Worm (Caenorhabditis elegans) whole organism, mixed stage, embryonic: ENCODE results near the gene F55C12.19.

Experiments
- drap-1 ChIP-seq: fragments of 200-800 bp; sonication (Bioruptor generic); optimal IDR thresholded peaks from 3 replicates; lab custom pipeline; 2018; ENCODE audit warnings: mild to moderate bottlenecking, missing genetic modification characterization, missing compliant biosample characterization
- elt-3 ChIP-seq: fragments of 150-350 bp; optimal IDR thresholded peaks from 2 replicates; lab custom pipeline; 2014; ENCODE audit warnings: missing biosample characterization, missing genetic modification characterization
- mep-1 ChIP-seq: fragments of 150-350 bp; optimal IDR thresholded peaks from 2 replicates; lab custom pipeline; 2017; ENCODE audit warnings: missing biosample characterization, missing genetic modification reagents, missing genetic modification characterization, inconsistent platforms
- nhr-12 ChIP-seq: fragments of 150-350 bp; optimal IDR thresholded peaks from 2 replicates; lab custom pipeline; 2014; ENCODE audit warnings: missing biosample characterization, missing genetic modification characterization
- snpc-4 ChIP-seq: fragments of 150-350 bp; optimal IDR thresholded peaks from 2 replicates; lab custom pipeline; 2014; ENCODE audit warnings: missing biosample characterization, missing genetic modification characterization
- unc-39 ChIP-seq: fragments of 150-350 bp; optimal IDR thresholded peaks from 2 replicates; lab custom pipeline; 2014; ENCODE audit warnings: missing biosample characterization, missing genetic modification characterization
- unc-62 ChIP-seq: fragments of 150-350 bp; optimal IDR thresholded peaks from 2 replicates; lab custom pipeline; 2014; ENCODE audit warnings: missing biosample characterization, missing genetic modification reagents, missing genetic modification characterization

DNA sequence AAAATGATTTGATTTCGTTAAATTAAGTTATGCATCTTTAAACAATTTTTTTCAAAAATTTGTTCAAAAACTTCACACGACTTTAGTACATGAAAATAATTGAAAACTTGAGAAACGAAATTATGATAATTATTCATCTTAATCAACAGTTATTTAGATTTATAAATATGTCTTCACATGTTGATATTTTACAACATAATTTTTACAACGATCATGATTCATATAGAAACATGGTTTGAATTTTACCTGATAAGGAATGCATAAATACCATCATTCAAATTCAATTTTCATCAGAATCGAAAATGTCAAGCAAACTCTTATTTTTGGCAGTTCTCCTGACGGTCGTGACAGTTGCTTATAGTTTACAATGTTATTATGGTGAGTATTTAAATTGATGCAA is 2.0 kb upstream of the F55C12.19 start, which contains the start of gene tag-234:
- TF ChIP-seq unc-62 (GFP tag; lab: Kevin White, UChicago) (no peak), unc-39 (no peak), elt-3 (tag; lab: Kevin White, UChicago) (no peak), mep-1 (tag; lab: Kevin White, UChicago) (no peak), snpc-4 (tag; lab: Kevin White, UChicago) (no peak), nhr-12 (tag; lab: Kevin White, UChicago) (no peak), drap-1 (GFP tag; lab: Kevin White, UChicago) (no peak)
